Worm (Caenorhabditis elegans) whole organism, L2 larva: Measurements from ENCODE around the gene madf-5.

ENCODE experiments used
- C34F6.9 ChIP-seq: fragments of 150-350 bp; optimal IDR thresholded peaks from 2 replicates; lab custom pipeline; 2014; ENCODE audit warnings: missing biosample characterization, missing genetic modification characterization
- R02D3.7 ChIP-seq: fragments of 150-350 bp; optimal IDR thresholded peaks from 2 replicates; lab custom pipeline; 2014; ENCODE audit warnings: missing biosample characterization, missing genetic modification characterization
- Y55F3AM.14 ChIP-seq: fragments of 200-800 bp; sonication (Bioruptor generic); optimal IDR thresholded peaks from 2 replicates; lab custom pipeline; 2018; ENCODE audit warnings: mild to moderate bottlenecking, missing genetic modification characterization, missing compliant biosample characterization
- ZK546.5 ChIP-seq: sonication (generic microtip); optimal IDR thresholded peaks from 2 replicates; lab custom pipeline; 2017; ENCODE audit warnings: missing biosample characterization, missing genetic modification characterization
- alr-1 ChIP-seq: fragments of 150-350 bp; optimal IDR thresholded peaks from 2 replicates; lab custom pipeline; 2014; ENCODE audit warnings: missing biosample characterization, missing genetic modification characterization
- aly-2 ChIP-seq: fragments of 150-350 bp; optimal IDR thresholded peaks from 2 replicates; lab custom pipeline; 2014; ENCODE audit warnings: missing biosample characterization, missing genetic modification characterization
- ama-1 ChIP-seq: fragments of 150-350 bp; optimal IDR thresholded peaks from 2 replicates; lab custom pipeline; 2018; ENCODE audit warnings: inconsistent platforms
- ceh-16 ChIP-seq: fragments of 150-350 bp; optimal IDR thresholded peaks from 2 replicates; lab custom pipeline; 2014; ENCODE audit warnings: missing biosample characterization, missing genetic modification characterization
- ceh-82 ChIP-seq: fragments of 150-350 bp; optimal IDR thresholded peaks from 2 replicates; lab custom pipeline; 2014; ENCODE audit warnings: missing biosample characterization, missing genetic modification characterization
- crh-2 ChIP-seq: sonication (generic microtip); optimal IDR thresholded peaks from 2 replicates; lab custom pipeline; 2017; ENCODE audit warnings: missing biosample characterization, missing genetic modification characterization
- dmd-4 ChIP-seq: sonication (generic microtip); optimal IDR thresholded peaks from 2 replicates; lab custom pipeline; 2017; ENCODE audit warnings: missing biosample characterization, missing genetic modification characterization
- egl-27 ChIP-seq: sonication (generic microtip); optimal IDR thresholded peaks from 3 replicates; lab custom pipeline; 2017; ENCODE audit warnings: missing biosample characterization, missing genetic modification reagents, missing genetic modification characterization
- elt-3 ChIP-seq: sonication (generic microtip); optimal IDR thresholded peaks from 2 replicates; lab custom pipeline; 2017; ENCODE audit warnings: missing biosample characterization, missing genetic modification characterization
- fos-1 ChIP-seq: fragments of 150-350 bp; optimal IDR thresholded peaks from 2 replicates; lab custom pipeline; 2014; ENCODE audit warnings: missing biosample characterization, missing genetic modification characterization
- gmeb-1 ChIP-seq: fragments of 150-350 bp; optimal IDR thresholded peaks from 2 replicates; lab custom pipeline; 2014; ENCODE audit warnings: missing biosample characterization, missing genetic modification characterization
- lin-13 ChIP-seq: fragments of 150-350 bp; optimal IDR thresholded peaks from 2 replicates; lab custom pipeline; 2014; ENCODE audit warnings: missing biosample characterization, missing genetic modification reagents, missing genetic modification characterization
- lsy-2 ChIP-seq, 2 experiments: fragments of 150-350 bp in 1 of 2; sonication (generic microtip) in 1 of 2; optimal IDR thresholded peaks; 2 replicates each; lab custom pipeline; 2014 to 2017; ENCODE audit warnings: missing biosample characterization in 2 of 2, missing genetic modification characterization in 2 of 2
- mab-5 ChIP-seq: fragments of 150-350 bp; optimal IDR thresholded peaks from 2 replicates; lab custom pipeline; 2014; ENCODE audit warnings: missing biosample characterization, missing genetic modification characterization
- mbf-1 ChIP-seq: sonication (generic microtip); optimal IDR thresholded peaks from 2 replicates; lab custom pipeline; 2017; ENCODE audit warnings: missing biosample characterization, missing genetic modification characterization
- nhr-21 ChIP-seq: fragments of 150-350 bp; optimal IDR thresholded peaks from 2 replicates; lab custom pipeline; 2014; ENCODE audit warnings: missing biosample characterization, missing genetic modification characterization
- nhr-25 ChIP-seq: fragments of 150-350 bp; sonication (generic microtip); optimal IDR thresholded peaks from 3 replicates; lab custom pipeline; 2014; ENCODE audit warnings: missing biosample characterization, missing genetic modification characterization
- nhr-77 ChIP-seq: fragments of 150-350 bp; optimal IDR thresholded peaks from 2 replicates; lab custom pipeline; 2014; ENCODE audit warnings: missing biosample characterization, missing genetic modification characterization
- peb-1 ChIP-seq: fragments of 150-350 bp; optimal IDR thresholded peaks from 2 replicates; lab custom pipeline; 2014; ENCODE audit warnings: missing biosample characterization, missing genetic modification characterization
- sem-4 ChIP-seq: fragments of 150-350 bp; optimal IDR thresholded peaks from 2 replicates; lab custom pipeline; 2014; ENCODE audit warnings: missing biosample characterization, missing genetic modification reagents, missing genetic modification characterization
- skn-1 ChIP-seq: sonication (generic microtip); optimal IDR thresholded peaks from 2 replicates; lab custom pipeline; 2017; ENCODE audit warnings: missing biosample characterization, missing genetic modification characterization
- sma-3 ChIP-seq: sonication (generic microtip); optimal IDR thresholded peaks from 2 replicates; lab custom pipeline; 2016; ENCODE audit warnings: missing genetic modification reagents, missing genetic modification characterization, missing compliant biosample characterization
- sma-9 ChIP-seq, 2 experiments: fragments of 150-350 bp in 1 of 2; sonication (generic microtip) in 1 of 2; optimal IDR thresholded peaks; 2 replicates each; lab custom pipeline; 2014 to 2016; ENCODE audit warnings: missing genetic modification characterization in 2 of 2, mild to moderate bottlenecking in 1 of 2, missing biosample characterization in 1 of 2, missing compliant biosample characterization in 1 of 2, missing genetic modification reagents in 1 of 2, moderate library complexity in 1 of 2
- snpc-4 ChIP-seq: fragments of 150-350 bp; optimal IDR thresholded peaks from 2 replicates; lab custom pipeline; 2014; ENCODE audit warnings: missing biosample characterization, missing genetic modification characterization
- unc-39 ChIP-seq: fragments of 150-350 bp; optimal IDR thresholded peaks from 2 replicates; lab custom pipeline; 2014; ENCODE audit warnings: missing biosample characterization, missing genetic modification characterization
- zag-1 ChIP-seq: fragments of 150-350 bp; optimal IDR thresholded peaks from 2 replicates; lab custom pipeline; 2014; ENCODE audit warnings: missing biosample characterization, missing genetic modification characterization
- ztf-1 ChIP-seq: fragments of 200-800 bp; sonication (Bioruptor generic); conservative IDR thresholded peaks from 2 replicates; pipeline ENCODE4 v1.3.6; 2022; ENCODE audit warnings: missing genetic modification characterization, missing compliant biosample characterization
- ztf-11 ChIP-seq: sonication (generic microtip); optimal IDR thresholded peaks from 2 replicates; lab custom pipeline; 2017; ENCODE audit warnings: missing biosample characterization, missing genetic modification characterization
- ztf-4 ChIP-seq: fragments of 150-350 bp; optimal IDR thresholded peaks from 2 replicates; lab custom pipeline; 2014; ENCODE audit warnings: missing biosample characterization, missing genetic modification characterization

madf-5 gene

ce11 chrII:14576429-14576828 is 3.0 kb downstream of the madf-5 start, which contains the start of gene C01G12.13:
TSS of gene C01G12.13 (plus strand) at chrII:14576729.
- TF ChIP-seq aly-2 (tag; lab: Kevin White, UChicago): no peak
- TF ChIP-seq skn-1: no peak
- no peak for TF ChIP-seq ZK546.5
- no peak for TF ChIP-seq ceh-16 (tag; lab: Kevin White, UChicago)
- TF ChIP-seq sma-3: no peak
- TF ChIP-seq nhr-77 (tag; lab: Kevin White, UChicago): no peak
- no peak for TF ChIP-seq crh-2 (tag; lab: Kevin White, UChicago)
- TF ChIP-seq C34F6.9 (tag; lab: Kevin White, UChicago): no peak
- no peak for TF ChIP-seq elt-3 (tag; lab: Kevin White, UChicago)
- no peak for TF ChIP-seq mbf-1 (tag; lab: Kevin White, UChicago)
- no peak for TF ChIP-seq nhr-21 (tag; lab: Kevin White, UChicago)
- TF ChIP-seq ztf-11 (tag; lab: Kevin White, UChicago): no peak
- no peak for TF ChIP-seq nhr-25
- TF ChIP-seq Y55F3AM.14 (GFP tag; lab: Kevin White, UChicago): no peak
- no peak for TF ChIP-seq zag-1 (tag; lab: Kevin White, UChicago)

- TF ChIP-seq unc-39 (tag; lab: Kevin White, UChicago): no peak
- TF ChIP-seq ztf-1 (GFP tag; lab: Robert Waterston, UW): no peak
- TF ChIP-seq egl-27 (tag; lab: Kevin White, UChicago): no peak
- no peak for TF ChIP-seq Y55F3AM.14 (GFP tag; lab: Kevin White, UChicago)
- no peak for TF ChIP-seq snpc-4 (tag; lab: Kevin White, UChicago)
- TF ChIP-seq fos-1 (tag; lab: Kevin White, UChicago): no peak
- TF ChIP-seq ztf-4 (tag; lab: Kevin White, UChicago): no peak
- TF ChIP-seq gmeb-1 (tag; lab: Kevin White, UChicago): no peak
These were observed 4.6 kb downstream of the madf-5 start, which contains the start of gene nspb-7 for ce11 chrII:14578013-14578412. TSS of gene nspb-7 (plus strand) at chrII:14578313.

- no peak for TF ChIP-seq sma-3
- no peak for TF ChIP-seq R02D3.7 (tag; lab: Kevin White, UChicago)
- TF ChIP-seq mab-5 (tag; lab: Kevin White, UChicago): no peak
- no peak for TF ChIP-seq sem-4 (tag; lab: Kevin White, UChicago)
- TF ChIP-seq sma-9 (GFP tag; optimal IDR thresholded peaks at IDR 0.05; lab: Kevin White, UChicago): no peak
- no peak for TF ChIP-seq sma-9 (tag; optimal IDR thresholded peaks at IDR 0.05; lab: Kevin White, UChicago)
- no peak for TF ChIP-seq unc-39 (tag; lab: Kevin White, UChicago)
- no peak for TF ChIP-seq snpc-4 (tag; lab: Kevin White, UChicago)
- no peak for TF ChIP-seq lsy-2 (tag; optimal IDR thresholded peaks at IDR 0.05; lab: Kevin White, UChicago)
- TF ChIP-seq peb-1: no peak
- TF ChIP-seq Y55F3AM.14 (GFP tag; lab: Kevin White, UChicago): no peak
- TF ChIP-seq ama-1 (lab: Kevin White, UChicago): no peak
- no peak for TF ChIP-seq alr-1 (tag; lab: Kevin White, UChicago)
These were observed 5.3 kb downstream of the madf-5 start, which contains the start of gene C01G12.9 for ce11 chrII:14578716-14579115. TSS of gene C01G12.9 (plus strand) at chrII:14579016.

DNA sequence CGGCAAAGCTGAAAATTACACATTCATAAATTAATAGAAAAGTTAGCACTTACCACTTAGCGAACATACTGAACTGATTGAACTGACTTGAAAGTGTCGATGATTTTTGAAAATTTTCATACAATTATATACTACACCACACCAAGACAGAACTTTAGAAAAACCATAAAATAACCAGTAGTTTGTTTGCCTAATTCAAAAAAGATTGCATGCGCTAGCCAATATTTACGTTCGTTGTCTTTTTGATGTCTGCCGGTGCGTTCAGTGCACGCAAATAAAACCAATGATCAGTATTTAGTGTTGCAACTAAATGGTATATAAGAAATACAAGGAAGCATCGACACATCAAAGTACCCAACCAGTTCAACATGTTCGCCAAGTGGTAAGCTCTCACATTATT is 7.1 kb downstream of the madf-5 start, which contains the start of the genes nspb-8 and nspb-9:
Gene nspb-8, minus strand, starts transcription at position 101 of the 400 bp plus-strand sequence.
Gene nspb-9, plus strand, starts transcription at position 311 of the 400 bp plus-strand sequence.
- TF ChIP-seq sem-4 (tag; lab: Kevin White, UChicago) (no peak), unc-39 (tag; lab: Kevin White, UChicago) (no peak), dmd-4 (no peak), mbf-1 (tag; lab: Kevin White, UChicago) (no peak), R02D3.7 (tag; lab: Kevin White, UChicago) (no peak), lin-13 (no peak), ceh-82 (tag; lab: Kevin White, UChicago) (no peak), ama-1 (lab: Kevin White, UChicago) (no peak), C34F6.9 (tag; lab: Kevin White, UChicago) (no peak), lsy-2 (tag; optimal IDR thresholded peaks at IDR 0.05; lab: Kevin White, UChicago) (no peak), snpc-4 (tag; lab: Kevin White, UChicago) (no peak), ztf-4 (tag; lab: Kevin White, UChicago) (no peak), fos-1 (tag; lab: Kevin White, UChicago) (no peak)

DNA sequence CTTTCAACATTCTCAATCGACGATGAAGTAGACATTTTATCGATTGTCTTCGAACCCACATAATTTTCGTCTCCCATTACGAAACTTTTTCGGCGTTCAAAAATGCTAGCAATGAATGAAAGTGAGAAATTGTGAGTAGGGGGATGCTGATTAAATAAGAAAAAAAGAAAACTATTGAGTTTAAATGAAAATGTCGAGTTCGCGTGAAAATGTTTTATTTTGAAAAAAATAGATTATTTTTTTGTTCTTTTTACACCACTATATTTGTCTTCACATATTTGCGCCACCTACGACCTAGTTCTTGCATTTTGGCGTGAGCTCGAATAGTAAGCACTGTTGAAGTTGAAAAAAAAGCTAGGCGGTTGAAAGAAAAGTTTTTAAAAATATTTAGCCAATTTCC is 8.8 kb downstream of the madf-5 start, which contains the start of gene C01G12.3:
Gene C01G12.3, minus strand, starts transcription at position 101 of the 400 bp plus-strand sequence.
- TF ChIP-seq R02D3.7 (tag; lab: Kevin White, UChicago) (no peak), sma-9 (GFP tag; optimal IDR thresholded peaks at IDR 0.05; lab: Kevin White, UChicago) (no peak), sma-9 (tag; optimal IDR thresholded peaks at IDR 0.05; lab: Kevin White, UChicago) (no peak)
- TF ChIP-seq, all 48 proteins: peak for 0
